Fruit fly (Drosophila melanogaster): ENCODE data around the gene Plc21C.
A peak's percentile ranks its signal among the peaks of the same experiment; 100 is the strongest.

Plc21C gene

dm6 chr2L:278134-278533 lies 27.6 kb upstream of the Plc21C start, which contains the start of gene CG17078:
Gene CG17078 (minus strand): TSS chr2L:278234.
- TF ChIP-seq CG10348 (GFP tag; IDR thresholded peaks at IDR 0.05), result no peak
- no peak for TF ChIP-seq CG9948 (tag; optimal IDR thresholded peaks at IDR 0.05)
- TF ChIP-seq Pif1A (GFP tag; optimal IDR thresholded peaks at IDR 0.05), result no peak
- TF ChIP-seq EcR (GFP tag; optimal IDR thresholded peaks at IDR 0.05), result no peak
- no peak for TF ChIP-seq CG8301 (tag; optimal IDR thresholded peaks at IDR 0.05)
- TF ChIP-seq CG14655 (GFP tag; optimal IDR thresholded peaks at IDR 0.05), result no peak
- no peak for TF ChIP-seq CG15710 (tag; optimal IDR thresholded peaks at IDR 0.05)
- no peak for TF ChIP-seq rn (GFP tag; IDR thresholded peaks at IDR 0.05)

- TF ChIP-seq CG12605 (GFP tag; IDR thresholded peaks at IDR 0.05) (no peak), CG14655 (GFP tag; optimal IDR thresholded peaks at IDR 0.05) (no peak), Ets98B (GFP tag; IDR thresholded peaks at IDR 0.05) (peak; percentile 43; the same call in 1 of the 2 replicates), CG9948 (tag; optimal IDR thresholded peaks at IDR 0.05) (no peak), Snoo (tag; optimal IDR thresholded peaks at IDR 0.05) (peak; percentile 18), gl (tag; optimal IDR thresholded peaks at IDR 0.05) (peak; percentile 48), CG32121 (GFP tag; IDR thresholded peaks at IDR 0.05) (0 out of 2 replicates have a peak, but pooled peaks have one; percentile 31), EcR (GFP tag; optimal IDR thresholded peaks at IDR 0.05) (peak; percentile 89), CG15710 (tag; optimal IDR thresholded peaks at IDR 0.05) (peak; percentile 20), CG8301 (tag; optimal IDR thresholded peaks at IDR 0.05) (no peak), CG34367 (tag; optimal IDR thresholded peaks at IDR 0.05) (peak; percentile 18), CG4496 (GFP tag; IDR thresholded peaks at IDR 0.05) (peak; percentile 66), CG17806 (tag; optimal IDR thresholded peaks at IDR 0.05) (peak; percentile 10), fd96Ca (GFP tag; IDR thresholded peaks at IDR 0.05) (peak; percentile 59; the same call in 1 of the 3 replicates)
These were observed 22.7 kb upstream of the Plc21C start, which contains the start of gene CG11601 for dm6 chr2L:283071-283482. Gene CG11601 (minus strand): TSS chr2L:283269.

- TF ChIP-seq CG32121 (GFP tag; IDR thresholded peaks at IDR 0.05), result no peak
- TF ChIP-seq CG17806 (tag; optimal IDR thresholded peaks at IDR 0.05), result no peak
- peak; percentile 26; the same call in 1 of the 2 replicates for TF ChIP-seq CG12605 (GFP tag; IDR thresholded peaks at IDR 0.05)
- no peak for TF ChIP-seq rn (GFP tag; IDR thresholded peaks at IDR 0.05)
- no peak for TF ChIP-seq CG34367 (tag; optimal IDR thresholded peaks at IDR 0.05)
- peak; percentile 79 for TF ChIP-seq CG4496 (GFP tag; IDR thresholded peaks at IDR 0.05)
- TF ChIP-seq Pif1B (GFP tag; optimal IDR thresholded peaks at IDR 0.05), result no peak
- no peak for TF ChIP-seq Pif1A (GFP tag; optimal IDR thresholded peaks at IDR 0.05)
- no peak for TF ChIP-seq gl (tag; optimal IDR thresholded peaks at IDR 0.05)
- no peak for TF ChIP-seq CG15710 (tag; optimal IDR thresholded peaks at IDR 0.05)
- TF ChIP-seq EcR (GFP tag; optimal IDR thresholded peaks at IDR 0.05), result no peak
- peak; percentile 28 for TF ChIP-seq Ets98B (GFP tag; IDR thresholded peaks at IDR 0.05)
- no peak for TF ChIP-seq CG8301 (tag; optimal IDR thresholded peaks at IDR 0.05)
- no peak for TF ChIP-seq CG13204 (GFP tag; optimal IDR thresholded peaks at IDR 0.05)
- peak; percentile 41 for TF ChIP-seq CG9948 (tag; optimal IDR thresholded peaks at IDR 0.05)
- peak; percentile 48 for TF ChIP-seq CG8159 (tag; optimal IDR thresholded peaks at IDR 0.05)
- TF ChIP-seq CG14655 (GFP tag; optimal IDR thresholded peaks at IDR 0.05), result no peak
- peak; percentile 49 for TF ChIP-seq Snoo (tag; optimal IDR thresholded peaks at IDR 0.05)
- no peak for TF ChIP-seq D1 (tag; optimal IDR thresholded peaks at IDR 0.05)
- no peak for TF ChIP-seq fd96Ca (GFP tag; IDR thresholded peaks at IDR 0.05)
- no peak for TF ChIP-seq CG10348 (GFP tag; IDR thresholded peaks at IDR 0.05)
These were observed 20.1 kb upstream of the Plc21C start for dm6 chr2L:285596-286023.

dm6 chr2L:286421-286820 lies 19.3 kb upstream of the Plc21C start:
- TF ChIP-seq Pif1A (GFP tag; optimal IDR thresholded peaks at IDR 0.05) (peak; percentile 73), CG34367 (tag; optimal IDR thresholded peaks at IDR 0.05) (peak; percentile 38), Ets98B (GFP tag; IDR thresholded peaks at IDR 0.05) (peak; percentile 79), Snoo (tag; optimal IDR thresholded peaks at IDR 0.05) (peak; percentile 76), CG10348 (GFP tag; IDR thresholded peaks at IDR 0.05) (no peak), CG32121 (GFP tag; IDR thresholded peaks at IDR 0.05) (peak; percentile 49), CG17806 (tag; optimal IDR thresholded peaks at IDR 0.05) (peak; percentile 56), CG9948 (tag; optimal IDR thresholded peaks at IDR 0.05) (peak; percentile 32), CG12605 (GFP tag; IDR thresholded peaks at IDR 0.05) (peak; percentile 61), Pif1B (GFP tag; optimal IDR thresholded peaks at IDR 0.05) (peak; percentile 64), D1 (tag; optimal IDR thresholded peaks at IDR 0.05) (no peak), rn (GFP tag; IDR thresholded peaks at IDR 0.05) (no peak), fd96Ca (GFP tag; IDR thresholded peaks at IDR 0.05) (peak; percentile 60; the same call in 2 of the 3 replicates), CG13204 (GFP tag; optimal IDR thresholded peaks at IDR 0.05) (peak; percentile 59), gl (tag; optimal IDR thresholded peaks at IDR 0.05) (peak; percentile 77), EcR (GFP tag; optimal IDR thresholded peaks at IDR 0.05) (peak; percentile 20), CG8159 (tag; optimal IDR thresholded peaks at IDR 0.05) (peak; percentile 70), CG15710 (tag; optimal IDR thresholded peaks at IDR 0.05) (peak; percentile 52), CG8301 (tag; optimal IDR thresholded peaks at IDR 0.05) (peak; percentile 52), CG4496 (GFP tag; IDR thresholded peaks at IDR 0.05) (peak; percentile 81), CG14655 (GFP tag; optimal IDR thresholded peaks at IDR 0.05) (no peak)

- no peak for TF ChIP-seq CG13204 (GFP tag; optimal IDR thresholded peaks at IDR 0.05)
- no peak for TF ChIP-seq CG9948 (tag; optimal IDR thresholded peaks at IDR 0.05)
- TF ChIP-seq CG8159 (tag; optimal IDR thresholded peaks at IDR 0.05), result no peak
- TF ChIP-seq CG8301 (tag; optimal IDR thresholded peaks at IDR 0.05), result no peak
- TF ChIP-seq EcR (GFP tag; optimal IDR thresholded peaks at IDR 0.05), result no peak
- no peak for TF ChIP-seq gl (tag; optimal IDR thresholded peaks at IDR 0.05)
- TF ChIP-seq Pif1B (GFP tag; optimal IDR thresholded peaks at IDR 0.05), result no peak
These were observed 16.7 kb upstream of the Plc21C start, which contains the start of gene Amnionless for dm6 chr2L:289044-289443. Gene Amnionless (minus strand): TSS chr2L:289144.

- peak; percentile 73 for TF ChIP-seq EcR (GFP tag; optimal IDR thresholded peaks at IDR 0.05)
- TF ChIP-seq CG4496 (GFP tag; IDR thresholded peaks at IDR 0.05), result no peak
These were observed 15.4 kb upstream of the Plc21C start for dm6 chr2L:290373-290772.

All from whole organism, pupa.